Worm (Caenorhabditis elegans) whole organism, L4 larva: ENCODE measurements around the gene F26G1.5.

Experiments
- jun-1 ChIP-seq: fragments of 150-350 bp; optimal IDR thresholded peaks from 2 replicates; lab custom pipeline; 2014; ENCODE audit warnings: missing biosample characterization, missing genetic modification reagents, missing genetic modification characterization
- pha-4 ChIP-seq, 2 experiments: fragments of 150-350 bp in 1 of 2; fragments of 200-800 bp in 1 of 2; sonication (Bioruptor generic) in 1 of 2; IDR thresholded peaks in 1 of 2; optimal IDR thresholded peaks in 1 of 2; 2 replicates each; pipeline versions ENCODE4 v1.3.6 to Lab custom; 2014 to 2022; ENCODE audit warnings: missing genetic modification characterization in 2 of 2, missing genetic modification reagents in 2 of 2, missing biosample characterization in 1 of 2, missing compliant biosample characterization in 1 of 2
- php-3 ChIP-seq: fragments of 200-800 bp; sonication (Bioruptor generic); IDR thresholded peaks from 2 replicates; pipeline ENCODE4 v1.3.6; 2022; ENCODE audit warnings: missing genetic modification reagents, missing genetic modification characterization, missing compliant biosample characterization

DNA sequence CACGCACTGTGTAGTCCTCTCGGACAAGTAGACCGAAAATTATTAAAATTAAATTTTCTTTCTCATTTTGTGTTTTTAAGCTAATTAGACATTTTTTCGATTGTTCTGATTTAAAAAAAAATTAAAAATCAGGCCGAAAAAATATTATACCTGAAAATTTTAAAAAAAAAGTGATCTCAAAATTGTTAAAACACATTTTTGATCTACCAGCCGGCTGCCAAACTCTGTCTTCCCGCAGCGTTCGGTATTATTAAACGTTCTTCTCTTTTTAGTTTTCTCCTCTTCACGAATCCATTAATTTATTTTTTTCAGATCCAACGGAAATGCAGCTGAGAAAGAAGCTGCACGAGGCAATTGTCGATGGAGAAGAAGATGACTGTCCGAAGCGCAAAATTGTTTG, 18.0 kb downstream of the F26G1.5 start, which contains the start of gene C27D9.1:
- no peak for TF ChIP-seq pha-4 (GFP tag; IDR thresholded peaks at IDR 0.05; lab: Robert Waterston, UW)
- no peak for TF ChIP-seq pha-4 (tag; optimal IDR thresholded peaks at IDR 0.05; lab: Kevin White, UChicago)
- no peak for TF ChIP-seq jun-1 (tag; lab: Kevin White, UChicago)
- TF ChIP-seq php-3 (GFP tag; lab: Robert Waterston, UW), result no peak
